Worm (Caenorhabditis elegans): Measurements from ENCODE around the gene gly-6.

Gene gly-6

DNA sequence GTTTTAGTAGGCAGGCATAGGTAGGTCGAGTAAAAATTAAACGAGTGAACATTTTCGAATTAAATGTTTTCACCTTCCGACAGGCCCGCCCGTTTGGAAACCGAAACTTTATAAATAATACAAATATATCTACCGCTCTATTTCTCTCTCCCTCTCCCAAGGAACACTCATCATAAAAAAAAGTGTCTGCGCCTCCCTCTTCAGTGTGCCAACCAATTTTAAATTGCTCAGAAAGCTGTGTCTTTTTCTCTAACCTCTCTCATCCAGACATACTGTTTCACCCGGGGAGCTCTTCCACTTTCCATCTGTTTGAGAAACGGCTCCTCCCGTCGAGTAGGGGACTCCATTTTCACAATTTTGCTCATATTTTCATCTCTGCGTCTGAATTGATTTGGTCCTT is 7.9 kb downstream of the gly-6 start (continued):
- no peak for TF ChIP-seq aly-2 (tag; optimal IDR thresholded peaks at IDR 0.05)
- no peak for TF ChIP-seq sup-37 (GFP tag; optimal IDR thresholded peaks at IDR 0.05)
- no peak for TF ChIP-seq fkh-10 (GFP tag; optimal IDR thresholded peaks at IDR 0.05)
- no peak for TF ChIP-seq ces-1 (GFP tag; optimal IDR thresholded peaks at IDR 0.05)
- no peak for TF ChIP-seq unc-98 (GFP tag; IDR thresholded peaks at IDR 0.05)
- no peak for TF ChIP-seq C34B4.2 (tag; optimal IDR thresholded peaks at IDR 0.05)
- TF ChIP-seq isw-1 (GFP tag; IDR thresholded peaks at IDR 0.05) = no peak
- TF ChIP-seq grh-1 (GFP tag; IDR thresholded peaks at IDR 0.05) = no peak
- TF ChIP-seq mab-9 (GFP tag; IDR thresholded peaks at IDR 0.05) = no peak
- peak; percentile 8 for TF ChIP-seq ceh-8 (GFP tag; optimal IDR thresholded peaks at IDR 0.05)
- no peak for TF ChIP-seq sptf-1 (tag; optimal IDR thresholded peaks at IDR 0.05)
- TF ChIP-seq lin-35 (GFP tag; optimal IDR thresholded peaks at IDR 0.05) = peak in 1 of 2 experiments; percentile 37
- TF ChIP-seq dsc-1 (tag; optimal IDR thresholded peaks at IDR 0.05) = peak; percentile 61
- TF ChIP-seq unc-62 (GFP tag; optimal IDR thresholded peaks at IDR 0.05) = no peak
- TF ChIP-seq zag-1 (tag; optimal IDR thresholded peaks at IDR 0.05) = no peak
- TF ChIP-seq snpc-4 (tag; optimal IDR thresholded peaks at IDR 0.05) = peak; percentile 8
- TF ChIP-seq Y116A8C.19 (tag; optimal IDR thresholded peaks at IDR 0.05; ENCODE audit: borderline replicate concordance) = no peak
- TF ChIP-seq nhr-11 (tag; optimal IDR thresholded peaks at IDR 0.05) = no peak
- no peak for TF ChIP-seq jun-1 (tag; optimal IDR thresholded peaks at IDR 0.05)
- TF ChIP-seq ets-5 (GFP tag; IDR thresholded peaks at IDR 0.05) = no peak
- no peak for TF ChIP-seq fos-1 (tag; optimal IDR thresholded peaks at IDR 0.05)
- TF ChIP-seq tbx-2 (tag; optimal IDR thresholded peaks at IDR 0.05) = peak; percentile 55
- no peak for TF ChIP-seq C04F5.9 (tag; optimal IDR thresholded peaks at IDR 0.05)
- no peak for TF ChIP-seq nhr-90 (tag; optimal IDR thresholded peaks at IDR 0.05; ENCODE audit: poor library complexity)
- TF ChIP-seq ceh-82 (tag; optimal IDR thresholded peaks at IDR 0.05) = peak; percentile 11 to 40 (median 37)
- no peak for TF ChIP-seq ceh-90 (tag; optimal IDR thresholded peaks at IDR 0.05)
- TF ChIP-seq dpl-1 (GFP tag; optimal IDR thresholded peaks at IDR 0.05) = peak in 2 of 3 experiments; percentile 5 to 37

ce11 chrIII:4321399-4321798 is 9.6 kb downstream of the gly-6 start, which contains the start of gene H38K22.7:
H38K22.7 (plus strand) TSS chrIII:4321699.
- TF ChIP-seq nhr-76 (tag; optimal IDR thresholded peaks at IDR 0.05) = no peak
- TF ChIP-seq snu-23 (GFP tag; optimal IDR thresholded peaks at IDR 0.05) = no peak
- no peak for TF ChIP-seq isw-1 (GFP tag; IDR thresholded peaks at IDR 0.05)
- TF ChIP-seq lin-35 (GFP tag; optimal IDR thresholded peaks at IDR 0.05) = no peak

DNA sequence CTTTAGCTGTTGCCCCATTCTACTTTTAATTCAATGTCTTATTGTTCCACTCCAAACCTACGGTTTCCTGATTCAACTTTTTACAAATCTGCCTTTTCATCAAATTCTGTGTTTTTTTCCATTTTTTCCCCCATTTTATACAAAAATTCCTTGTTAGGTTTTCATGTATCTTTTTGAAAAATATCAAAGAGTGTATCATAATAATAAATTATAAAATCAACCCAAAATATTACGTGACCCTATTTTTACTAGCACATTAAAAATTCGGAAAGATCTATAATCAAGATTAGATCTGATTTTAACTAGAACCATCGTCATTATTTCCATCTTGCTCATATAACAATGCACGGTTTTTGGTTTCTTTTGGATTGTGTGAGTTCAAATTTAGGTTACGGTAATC is 10.9 kb downstream of the gly-6 start, which contains the start of gene H38K22.6:
Gene H38K22.6, plus strand, starts transcription at position 301 of the 400 bp plus-strand sequence.
- TF ChIP-seq nhr-85 (tag) = no peak
- TF ChIP-seq ceh-82 (tag; optimal IDR thresholded peaks at IDR 0.05) = no peak
- no peak for TF ChIP-seq efl-1 (optimal IDR thresholded peaks at IDR 0.05)
- peak in 1 of 2 experiments; percentile 48 for TF ChIP-seq efl-1 (GFP tag; optimal IDR thresholded peaks at IDR 0.05 in 1 of 2)
- TF ChIP-seq pax-3 (tag; optimal IDR thresholded peaks at IDR 0.05) = no peak

DNA sequence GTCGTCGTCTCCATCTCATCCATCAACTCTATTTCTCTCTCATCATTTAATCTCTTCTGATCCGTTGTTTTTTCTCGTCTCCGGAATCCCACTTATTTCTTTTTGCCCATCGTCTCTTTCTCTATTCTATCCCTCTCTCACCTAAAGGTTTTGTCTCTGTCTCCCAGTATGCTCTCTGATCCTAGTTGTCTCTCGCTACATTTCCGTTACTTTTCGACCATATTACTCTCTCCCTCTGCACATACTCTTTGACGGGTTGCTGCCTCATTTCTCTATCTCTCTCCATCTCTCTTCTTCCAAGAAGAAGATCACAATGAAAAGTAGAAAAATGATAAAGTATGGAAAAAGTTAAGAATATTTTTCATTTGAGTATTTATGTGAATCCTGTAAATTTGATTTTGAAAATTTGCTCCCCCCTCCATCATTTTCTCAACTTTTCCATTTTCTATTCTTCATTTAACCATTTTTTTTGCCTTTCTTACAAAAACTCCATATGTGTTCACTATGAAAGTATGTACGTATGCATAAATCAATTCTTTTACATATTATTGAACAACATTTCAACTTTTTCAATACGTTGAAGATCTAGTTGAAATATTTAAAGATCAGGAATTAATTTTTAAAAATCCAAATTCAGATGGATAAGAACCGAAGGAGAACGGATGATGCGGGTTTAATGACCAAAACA is 13.8 kb downstream of the gly-6 start, which contains the start of gene tag-131:
Gene tag-131, plus strand, starts transcription at position 638 of the 688 bp plus-strand sequence.
- peak; percentile 38 to 67 for TF ChIP-seq lsy-2 (tag; optimal IDR thresholded peaks at IDR 0.05)
- TF ChIP-seq sup-37 (GFP tag; optimal IDR thresholded peaks at IDR 0.05) = no peak
- TF ChIP-seq ceh-82 (tag; optimal IDR thresholded peaks at IDR 0.05) = no peak
- TF ChIP-seq blmp-1 (tag; optimal IDR thresholded peaks at IDR 0.05) = peak; percentile 64
- no peak for TF ChIP-seq grh-1 (GFP tag; IDR thresholded peaks at IDR 0.05)
- TF ChIP-seq xbp-1 (tag; optimal IDR thresholded peaks at IDR 0.05) = peak; percentile 8
- TF ChIP-seq tbx-2 (tag; optimal IDR thresholded peaks at IDR 0.05) = peak; percentile 22
- TF ChIP-seq elt-3 (tag; optimal IDR thresholded peaks at IDR 0.05) = peak in 2 of 6 experiments; percentile 10 to 24
- TF ChIP-seq nhr-47 (tag; optimal IDR thresholded peaks at IDR 0.05) = peak; percentile 36
- TF ChIP-seq lin-13 (GFP tag; optimal IDR thresholded peaks at IDR 0.05) = no peak
- no peak for TF ChIP-seq fos-1 (tag; optimal IDR thresholded peaks at IDR 0.05)
- TF ChIP-seq lir-3 (tag; optimal IDR thresholded peaks at IDR 0.05; ENCODE audit: poor library complexity) = peak; percentile 16
- TF ChIP-seq unc-62 (GFP tag; optimal IDR thresholded peaks at IDR 0.05) = no peak
- TF ChIP-seq mep-1 (tag; optimal IDR thresholded peaks at IDR 0.05) = peak; percentile 13
- TF ChIP-seq fkh-10 (GFP tag; optimal IDR thresholded peaks at IDR 0.05) = no peak
- no peak for TF ChIP-seq pax-3 (tag; optimal IDR thresholded peaks at IDR 0.05)
- TF ChIP-seq swsn-7 (tag; optimal IDR thresholded peaks at IDR 0.05) = peak; percentile 50
- TF ChIP-seq lin-35 (GFP tag; optimal IDR thresholded peaks at IDR 0.05) = peak; percentile 17 to 36
- TF ChIP-seq nhr-71 (tag; optimal IDR thresholded peaks at IDR 0.05) = peak; percentile 80
- TF ChIP-seq nhr-11 (tag; optimal IDR thresholded peaks at IDR 0.05) = peak; percentile 41
- TF ChIP-seq mab-9 (GFP tag; IDR thresholded peaks at IDR 0.05) = no peak
- peak; percentile 75 for TF ChIP-seq snu-23 (GFP tag; optimal IDR thresholded peaks at IDR 0.05)
- TF ChIP-seq unc-30 (tag; optimal IDR thresholded peaks at IDR 0.05) = no peak
- no peak for TF ChIP-seq jun-1 (tag; optimal IDR thresholded peaks at IDR 0.05)
- peak in 1 of 2 experiments; percentile 26 for TF ChIP-seq mdl-1 (tag; optimal IDR thresholded peaks at IDR 0.05)
